Fruit fly (Drosophila melanogaster) whole organism, embryonic: Measurements from ENCODE around the gene CG43645.

Source experiments
- Ada2b ChIP-seq: fragments of 200-800 bp; sonication (Bioruptor generic); IDR thresholded peaks from 2 replicates; pipeline ENCODE4 v1.3.6; 2022; ENCODE audit warnings: missing biosample characterization, missing genetic modification characterization
- Asciz ChIP-seq: fragments of 200-800 bp; sonication (Bioruptor generic); optimal IDR thresholded peaks from 2 replicates; lab custom pipeline; 2017; ENCODE audit warnings: missing biosample characterization, mild to moderate bottlenecking, missing genetic modification characterization, missing genetic modification reagents
- Atf-2 ChIP-seq: fragments of 200-800 bp; sonication (Bioruptor generic); optimal IDR thresholded peaks from 2 replicates; lab custom pipeline; 2016; ENCODE audit warnings: missing biosample characterization, missing genetic modification characterization
- B-H1 ChIP-seq: fragments of 200-800 bp; sonication (Bioruptor generic); IDR thresholded peaks from 3 replicates; pipeline ENCODE4 v1.3.6; 2022; ENCODE audit warnings: missing biosample characterization, missing genetic modification characterization
- Bdp1 ChIP-seq: fragments of 200-800 bp; sonication (Bioruptor generic); optimal IDR thresholded peaks from 3 replicates; lab custom pipeline; 2016; ENCODE audit warnings: missing biosample characterization, missing genetic modification characterization
- Blimp-1 ChIP-seq: fragments of 200-800 bp; sonication (Bioruptor generic); optimal IDR thresholded peaks from 3 replicates; lab custom pipeline; 2018; ENCODE audit warnings: missing biosample characterization, missing genetic modification characterization, mild to moderate bottlenecking, moderate library complexity, missing genetic modification reagents
- CG10543 ChIP-seq: fragments of 200-800 bp; sonication (Bioruptor generic); optimal IDR thresholded peaks from 3 replicates; lab custom pipeline; 2017; ENCODE audit warnings: missing biosample characterization, mild to moderate bottlenecking, missing genetic modification characterization, moderate library complexity
- CG11504 ChIP-seq: fragments of 200-800 bp; sonication (Bioruptor generic); optimal IDR thresholded peaks from 3 replicates; lab custom pipeline; 2019; ENCODE audit warnings: missing biosample characterization, mild to moderate bottlenecking, missing genetic modification characterization, moderate library complexity
- CG12659 ChIP-seq: fragments of 200-800 bp; sonication (Bioruptor generic); optimal IDR thresholded peaks from 3 replicates; lab custom pipeline; 2017; ENCODE audit warnings: mild to moderate bottlenecking, missing biosample characterization, missing genetic modification reagents, missing genetic modification characterization
- CG14965 ChIP-seq: fragments of 200-800 bp; sonication (Bioruptor generic); optimal IDR thresholded peaks from 2 replicates; lab custom pipeline; 2016; ENCODE audit warnings: missing biosample characterization, missing genetic modification characterization, borderline replicate concordance
- CG18764 ChIP-seq: fragments of 200-800 bp; sonication (Bioruptor generic); optimal IDR thresholded peaks from 3 replicates; lab custom pipeline; 2016; ENCODE audit warnings: missing biosample characterization, missing genetic modification characterization
- CG30020 ChIP-seq: fragments of 200-800 bp; optimal IDR thresholded peaks from 2 replicates; lab custom pipeline; 2019; ENCODE audit warnings: missing biosample characterization, mild to moderate bottlenecking, missing genetic modification characterization, moderate library complexity
- CG34376 ChIP-seq: fragments of 200-800 bp; sonication (Bioruptor generic); optimal IDR thresholded peaks from 2 replicates; lab custom pipeline; 2018; ENCODE audit warnings: missing biosample characterization, mild to moderate bottlenecking, missing genetic modification characterization
- CG4360 ChIP-seq: fragments of 200-800 bp; sonication (Bioruptor generic); IDR thresholded peaks from 2 replicates; pipeline ENCODE4 v1.3.6; 2022; ENCODE audit warnings: missing biosample characterization, missing genetic modification characterization
- CG4730 ChIP-seq: fragments of 200-800 bp; sonication (Bioruptor generic); IDR thresholded peaks from 2 replicates; pipeline ENCODE4 v1.3.6; 2022; ENCODE audit warnings: missing biosample characterization, missing genetic modification characterization
- CG6254 ChIP-seq: fragments of 200-800 bp; sonication (Bioruptor generic); optimal IDR thresholded peaks from 3 replicates; lab custom pipeline; 2017; ENCODE audit warnings: mild to moderate bottlenecking, missing biosample characterization, missing genetic modification reagents, missing genetic modification characterization
- CG6765 ChIP-seq: fragments of 200-800 bp; sonication (Bioruptor generic); optimal IDR thresholded peaks from 3 replicates; lab custom pipeline; 2017; ENCODE audit warnings: missing biosample characterization, mild to moderate bottlenecking, missing genetic modification characterization
- CG7271 ChIP-seq: fragments of 200-800 bp; sonication (Bioruptor generic); optimal IDR thresholded peaks from 2 replicates; lab custom pipeline; 2018; ENCODE audit warnings: missing biosample characterization, mild to moderate bottlenecking, missing genetic modification characterization, moderate library complexity
- CG7745 ChIP-seq: fragments of 200-800 bp; sonication (Bioruptor generic); optimal IDR thresholded peaks from 2 replicates; lab custom pipeline; 2018; ENCODE audit warnings: missing biosample characterization, mild to moderate bottlenecking, missing genetic modification characterization, moderate library complexity
- CG8359 ChIP-seq: fragments of 200-800 bp; sonication (Bioruptor generic); optimal IDR thresholded peaks from 2 replicates; lab custom pipeline; 2017; ENCODE audit warnings: missing biosample characterization, mild to moderate bottlenecking, missing genetic modification characterization, borderline replicate concordance
- CG8924 ChIP-seq: fragments of 200-800 bp; optimal IDR thresholded peaks from 3 replicates; lab custom pipeline; 2019; ENCODE audit warnings: missing biosample characterization, mild to moderate bottlenecking, missing genetic modification characterization, moderate library complexity
- CG9609 ChIP-seq: fragments of 200-800 bp; sonication (Bioruptor generic); optimal IDR thresholded peaks from 3 replicates; lab custom pipeline; 2016; ENCODE audit warnings: missing biosample characterization, missing genetic modification characterization
- CG9932 ChIP-seq: fragments of 200-800 bp; sonication (Bioruptor generic); IDR thresholded peaks from 2 replicates; pipeline ENCODE4 v1.3.6; 2022; ENCODE audit warnings: missing biosample characterization, missing genetic modification characterization
- CHES-1-like ChIP-seq: fragments of 200-800 bp; sonication (Bioruptor generic); optimal IDR thresholded peaks from 2 replicates; lab custom pipeline; 2016; ENCODE audit warnings: missing biosample characterization, missing genetic modification characterization
- CTCF ChIP-seq: fragments of 200-800 bp; sonication (Bioruptor generic); optimal IDR thresholded peaks from 2 replicates; lab custom pipeline; 2017; ENCODE audit warnings: missing biosample characterization, mild to moderate bottlenecking, missing genetic modification characterization, moderate library complexity
- Chrac-16 ChIP-seq: fragments of 200-800 bp; sonication (Bioruptor generic); optimal IDR thresholded peaks from 3 replicates; lab custom pipeline; 2016; ENCODE audit warnings: missing biosample characterization, missing genetic modification characterization
- Dfd ChIP-seq, 2 experiments: fragments of >200 bp; optimal IDR thresholded peaks; 2 replicates each; lab custom pipeline; 2017; ENCODE audit warnings: missing biosample characterization in 2 of 2, missing genetic modification characterization in 2 of 2
- Dp ChIP-seq: fragments of 200-800 bp; sonication (Bioruptor generic); optimal IDR thresholded peaks from 2 replicates; lab custom pipeline; 2018; ENCODE audit warnings: missing biosample characterization, mild to moderate bottlenecking, missing genetic modification characterization, moderate library complexity
- Fer2 ChIP-seq: fragments of 200-800 bp; sonication (Bioruptor generic); optimal IDR thresholded peaks from 2 replicates; lab custom pipeline; 2018; ENCODE audit warnings: missing biosample characterization, mild to moderate bottlenecking, missing genetic modification characterization, moderate library complexity
- Fer3 ChIP-seq: fragments of 200-800 bp; sonication (Bioruptor generic); optimal IDR thresholded peaks from 2 replicates; lab custom pipeline; 2018; ENCODE audit warnings: missing biosample characterization, mild to moderate bottlenecking, missing genetic modification characterization, moderate library complexity
- Hsf ChIP-seq: fragments of 200-800 bp; sonication (Bioruptor generic); optimal IDR thresholded peaks from 3 replicates; lab custom pipeline; 2016; ENCODE audit warnings: missing biosample characterization, missing genetic modification characterization
- MTF-1 ChIP-seq: fragments of 200-800 bp; sonication (Bioruptor generic); optimal IDR thresholded peaks from 2 replicates; lab custom pipeline; 2018; ENCODE audit warnings: missing biosample characterization, mild to moderate bottlenecking, missing genetic modification characterization, borderline replicate concordance
- Scr ChIP-seq: fragments of 200-800 bp; sonication (Bioruptor generic); IDR thresholded peaks from 2 replicates; pipeline ENCODE4 v1.3.6; 2022; ENCODE audit warnings: missing biosample characterization, missing genetic modification characterization; ENCODE audit not compliant: partially characterized antibody
- Side ChIP-seq: fragments of 200-800 bp; sonication (Bioruptor generic); optimal IDR thresholded peaks from 2 replicates; lab custom pipeline; 2016; ENCODE audit warnings: missing biosample characterization, missing genetic modification characterization
- Trl ChIP-seq, 3 experiments: fragments of >200 bp in 2 of 3; fragments of 200-800 bp in 1 of 3; sonication (Bioruptor generic) in 1 of 3; optimal IDR thresholded peaks; 2 replicates in 1 of 3; 3 replicates in 2 of 3; lab custom pipeline; 2016 to 2017; ENCODE audit warnings: missing biosample characterization in 1 of 3, missing genetic modification characterization in 1 of 3
- br ChIP-seq: fragments of >200 bp; optimal IDR thresholded peaks from 2 replicates; lab custom pipeline; 2017
- corto ChIP-seq: fragments of 200-800 bp; sonication (Bioruptor generic); optimal IDR thresholded peaks from 2 replicates; lab custom pipeline; 2016; ENCODE audit warnings: missing biosample characterization, mild to moderate bottlenecking, missing genetic modification characterization, moderate library complexity
- croc ChIP-seq: fragments of 200-800 bp; sonication (Bioruptor generic); conservative IDR thresholded peaks from 3 replicates; pipeline ENCODE4 v1.3.6; 2022; ENCODE audit warnings: missing biosample characterization, missing genetic modification characterization
- dysf ChIP-seq: fragments of 200-800 bp; sonication (Bioruptor generic); IDR thresholded peaks from 3 replicates; pipeline ENCODE4 v1.3.6; 2022; ENCODE audit warnings: missing biosample characterization, missing genetic modification characterization
- en ChIP-seq: fragments of 200-800 bp; sonication (Bioruptor generic); optimal IDR thresholded peaks from 2 replicates; lab custom pipeline; 2016; ENCODE audit warnings: missing biosample characterization, missing genetic modification characterization
- eyg ChIP-seq: fragments of 200-800 bp; sonication (Bioruptor generic); optimal IDR thresholded peaks from 3 replicates; lab custom pipeline; 2016; ENCODE audit warnings: missing biosample characterization, missing genetic modification characterization
- ind ChIP-seq: fragments of 200-800 bp; sonication (Bioruptor generic); optimal IDR thresholded peaks from 3 replicates; lab custom pipeline; 2016; ENCODE audit warnings: missing biosample characterization, missing genetic modification characterization
- jing ChIP-seq: fragments of 200-800 bp; sonication (Bioruptor generic); optimal IDR thresholded peaks from 2 replicates; lab custom pipeline; 2018; ENCODE audit warnings: missing biosample characterization, mild to moderate bottlenecking, missing genetic modification characterization
- kah ChIP-seq: fragments of 200-800 bp; sonication (Bioruptor generic); optimal IDR thresholded peaks from 2 replicates; lab custom pipeline; 2018; ENCODE audit warnings: missing biosample characterization, mild to moderate bottlenecking, missing genetic modification characterization
- knrl ChIP-seq: fragments of 200-800 bp; sonication (Bioruptor generic); IDR thresholded peaks from 3 replicates; pipeline ENCODE4 v1.3.6; 2022; ENCODE audit warnings: missing biosample characterization, missing genetic modification characterization; ENCODE audit not compliant: partially characterized antibody
- lmd ChIP-seq: fragments of 200-800 bp; sonication (Bioruptor generic); IDR thresholded peaks from 2 replicates; pipeline ENCODE4 v1.3.6; 2022; ENCODE audit warnings: missing biosample characterization, missing genetic modification characterization
- luna ChIP-seq: fragments of 200-800 bp; sonication (Bioruptor generic); optimal IDR thresholded peaks from 2 replicates; lab custom pipeline; 2016; ENCODE audit warnings: missing biosample characterization, missing genetic modification characterization
- pho ChIP-seq: fragments of 200-800 bp; sonication (Bioruptor generic); optimal IDR thresholded peaks from 2 replicates; lab custom pipeline; 2016; ENCODE audit warnings: missing biosample characterization, missing genetic modification characterization
- sisA ChIP-seq: fragments of 200-800 bp; sonication (Bioruptor generic); IDR thresholded peaks from 2 replicates; pipeline ENCODE4 v1.3.6; 2022; ENCODE audit warnings: missing biosample characterization, missing genetic modification characterization
- tgo ChIP-seq: fragments of 200-800 bp; sonication (Bioruptor generic); IDR thresholded peaks from 3 replicates; pipeline ENCODE4 v1.3.6; 2022; ENCODE audit warnings: missing biosample characterization, missing genetic modification characterization
- tx ChIP-seq: fragments of 200-800 bp; sonication (Bioruptor generic); optimal IDR thresholded peaks from 2 replicates; lab custom pipeline; 2016; ENCODE audit warnings: missing biosample characterization, missing genetic modification characterization

Gene CG43645

dm6 chr2L:17484174-17484573 lies 1.4 kb upstream of the CG43645 start, which contains the start of the genes GCS2beta and CG5131 (continued):
- peak; percentile 98 for TF ChIP-seq CG9932
- peak; percentile 98 for TF ChIP-seq CHES-1-like
- peak; percentile 92 for TF ChIP-seq luna (GFP tag; lab: Kevin White, UChicago)
- TF ChIP-seq Blimp-1, result peak; percentile 78
- peak; percentile 31 for TF ChIP-seq CG7271
- TF ChIP-seq en (GFP tag; lab: Kevin White, UChicago), result peak; percentile 83
- TF ChIP-seq tx (GFP tag; lab: Kevin White, UChicago), result peak; percentile 96
- TF ChIP-seq sisA (GFP tag; lab: Robert Waterston, UW), result peak; percentile 95
- peak; percentile 85 for TF ChIP-seq CG11504 (tag; lab: Kevin White, UChicago)
- peak; percentile 87 for TF ChIP-seq jing (GFP tag; lab: Kevin White, UChicago)
- peak; percentile 49; the same call in 1 of the 2 replicates for TF ChIP-seq CG4360 (GFP tag; lab: Robert Waterston, UW)
- TF ChIP-seq lmd, result peak; percentile 95
- peak; percentile 96 for TF ChIP-seq dysf (GFP tag; lab: Robert Waterston, UW)
- peak; percentile 86 for TF ChIP-seq B-H1
- peak; percentile 96 for TF ChIP-seq Hsf (GFP tag; lab: Kevin White, UChicago)
- TF ChIP-seq Asciz (GFP tag; lab: Kevin White, UChicago), result peak; percentile 70
- peak; percentile 42 for TF ChIP-seq CG8359 (GFP tag; lab: Kevin White, UChicago)
- peak; percentile 97 for TF ChIP-seq ind (GFP tag; lab: Kevin White, UChicago)
- TF ChIP-seq CG10543 (GFP tag; lab: Kevin White, UChicago), result peak; percentile 71
- TF ChIP-seq pho (GFP tag; lab: Kevin White, UChicago), result peak; percentile 98
- peak; percentile 51 for TF ChIP-seq CG14965
- TF ChIP-seq CG12659 (GFP tag; lab: Kevin White, UChicago), result peak; percentile 95
- TF ChIP-seq Side (GFP tag; lab: Kevin White, UChicago), result peak; percentile 97
- peak; percentile 50 for TF ChIP-seq CTCF (GFP tag; lab: Kevin White, UChicago)
- TF ChIP-seq Scr (GFP tag; lab: Robert Waterston, UW), result peak; percentile 93
- peak; percentile 70 for TF ChIP-seq Dp (GFP tag; lab: Kevin White, UChicago)
- TF ChIP-seq eyg (GFP tag; lab: Kevin White, UChicago), result peak; percentile 92
- peak; percentile 85 for TF ChIP-seq Fer2 (tag; lab: Kevin White, UChicago)
- peak; percentile 48 for TF ChIP-seq corto (GFP tag; lab: Kevin White, UChicago)
- TF ChIP-seq kah, result peak; percentile 54
- peak; percentile 60 for TF ChIP-seq CG34376
- no peak for TF ChIP-seq br
- TF ChIP-seq Trl (optimal IDR thresholded peaks at IDR 0.05; lab: Kevin White, UChicago), result no peak
- peak; percentile 98 for TF ChIP-seq Trl (GFP tag; optimal IDR thresholded peaks at IDR 0.05; lab: Kevin White, UChicago)
- peak; percentile 97 for TF ChIP-seq CG9609 (GFP tag; lab: Kevin White, UChicago)
- peak; percentile 91 for TF ChIP-seq tgo (GFP tag; lab: Robert Waterston, UW)
- TF ChIP-seq CG4730 (GFP tag; lab: Robert Waterston, UW), result peak; percentile 91
- no peak for TF ChIP-seq Dfd (GFP tag; optimal IDR thresholded peaks at IDR 0.05; lab: Kevin White, UChicago)
- peak; percentile 66 for TF ChIP-seq CG30020 (tag; lab: Kevin White, UChicago)
- TF ChIP-seq CG8924 (tag; lab: Kevin White, UChicago), result peak; percentile 87
- TF ChIP-seq CG6765, result peak; percentile 73
- TF ChIP-seq MTF-1 (GFP tag; lab: Kevin White, UChicago), result peak; percentile 73
- TF ChIP-seq Bdp1 (GFP tag; lab: Kevin White, UChicago), result peak; percentile 90
- peak; percentile 91 for TF ChIP-seq CG18764
- peak; percentile 95 for TF ChIP-seq Atf-2 (GFP tag; lab: Kevin White, UChicago)
- TF ChIP-seq CG6254 (GFP tag; lab: Kevin White, UChicago), result peak; percentile 71
- peak; percentile 91 for TF ChIP-seq Fer3 (tag; lab: Kevin White, UChicago)
- peak; percentile 96 for TF ChIP-seq Chrac-16 (GFP tag; lab: Kevin White, UChicago)
- no peak for TF ChIP-seq CG7745 (tag; lab: Kevin White, UChicago)
- peak; percentile 82 for TF ChIP-seq croc
- peak; percentile 94 for TF ChIP-seq Ada2b (GFP tag; lab: Robert Waterston, UW)
- TF ChIP-seq knrl (GFP tag; lab: Robert Waterston, UW), result peak; percentile 94
